Worm (Caenorhabditis elegans): ENCODE data around the gene F45D11.14.
"Not testable (repeated sequence)": the region's sequence is repeated elsewhere in the genome, so short reads cannot be mapped to it uniquely, and the experiment has no call there.

DNA sequence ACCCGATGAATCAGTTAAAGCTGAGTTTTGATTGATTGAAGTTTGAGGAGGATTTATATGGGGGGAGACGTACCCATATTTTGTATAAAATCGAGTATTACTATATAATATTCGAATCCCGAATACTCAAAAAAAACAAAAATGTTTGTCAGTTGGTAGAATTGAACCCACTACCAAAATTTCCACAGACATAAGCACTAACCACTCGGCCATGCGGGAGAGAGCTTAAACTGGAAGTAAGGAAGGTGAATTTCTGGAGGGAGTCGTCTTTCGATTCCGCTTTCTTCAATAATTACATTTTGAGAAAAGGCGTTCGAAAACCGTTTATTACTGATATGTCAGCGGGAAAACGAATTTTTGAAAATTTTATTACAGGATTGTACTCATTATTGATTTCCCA lies 29.1 kb downstream of the F45D11.14 start:
- TF ChIP-seq nhr-11 (tag; optimal IDR thresholded peaks at IDR 0.05); ces-1 (GFP tag; optimal IDR thresholded peaks at IDR 0.05); hlh-30 (tag; optimal IDR thresholded peaks at IDR 0.05; ENCODE audit: insufficient read depth); ama-1 (optimal IDR thresholded peaks at IDR 0.05); unc-130 (GFP tag; optimal IDR thresholded peaks at IDR 0.05); nhr-237 (tag; optimal IDR thresholded peaks at IDR 0.05); nhr-77 (tag; optimal IDR thresholded peaks at IDR 0.05); lin-39 (tag; optimal IDR thresholded peaks at IDR 0.05): not testable (repeated sequence)
- peak; percentile 68 for TF ChIP-seq vab-7 (GFP tag; IDR thresholded peaks at IDR 0.05)
- 0 out of 2 replicates have a peak, but pooled peaks have one; percentile 31 for TF ChIP-seq Y48G9A.11 (GFP tag; IDR thresholded peaks at IDR 0.05)

Data from whole organism, L4 larva.